Fruit fly (Drosophila melanogaster): Measurements from ENCODE around the gene CG10560.

Gene CG10560

dm6 chr3R:25320051-25320705 lies at the start of gene CG10560:
Gene CG10560, minus strand, starts transcription at chr3R:25320101.
- peak; percentile 74 for TF ChIP-seq kay (GFP tag; ENCODE audit: borderline replicate concordance)
- peak; percentile 19 to 51 for TF ChIP-seq cnc (optimal IDR thresholded peaks at IDR 0.05)
- TF ChIP-seq Hr96 (GFP tag; optimal IDR thresholded peaks at IDR 0.05): no peak
- TF ChIP-seq cic (GFP tag; optimal IDR thresholded peaks at IDR 0.05): peak; percentile 27
- no peak for TF ChIP-seq CG5204 (GFP tag; optimal IDR thresholded peaks at IDR 0.05)
- no peak for TF ChIP-seq tj (GFP tag; optimal IDR thresholded peaks at IDR 0.05)
- no peak for TF ChIP-seq CG33017 (tag; optimal IDR thresholded peaks at IDR 0.05)

- TF ChIP-seq cnc (optimal IDR thresholded peaks at IDR 0.05): no peak
- TF ChIP-seq CG33017 (tag; optimal IDR thresholded peaks at IDR 0.05): no peak
- no peak for TF ChIP-seq Hr96 (GFP tag; optimal IDR thresholded peaks at IDR 0.05)
- no peak for TF ChIP-seq CG1620 (GFP tag; optimal IDR thresholded peaks at IDR 0.05)
- TF ChIP-seq Clk (GFP tag; optimal IDR thresholded peaks at IDR 0.05): no peak
- TF ChIP-seq ovo (GFP tag; optimal IDR thresholded peaks at IDR 0.05): no peak
- no peak for TF ChIP-seq CG12768 (GFP tag; optimal IDR thresholded peaks at IDR 0.05)
- TF ChIP-seq cic (GFP tag; optimal IDR thresholded peaks at IDR 0.05): no peak
These were observed 38.1 kb upstream of the CG10560 start, which contains the start of gene ND-49L for dm6 chr3R:25357985-25358384. Gene ND-49L, plus strand, starts transcription at chr3R:25358285.

- TF ChIP-seq Mnt (GFP tag; optimal IDR thresholded peaks at IDR 0.05) (no peak), pad (GFP tag; optimal IDR thresholded peaks at IDR 0.05) (no peak), cic (GFP tag; optimal IDR thresholded peaks at IDR 0.05) (no peak), CG7045 (GFP tag; optimal IDR thresholded peaks at IDR 0.05) (no peak), Clk (GFP tag; optimal IDR thresholded peaks at IDR 0.05) (no peak), toe (GFP tag; optimal IDR thresholded peaks at IDR 0.05) (no peak), tj (GFP tag; optimal IDR thresholded peaks at IDR 0.05) (peak; percentile 43)
These were observed 27.0 kb upstream of the CG10560 start, which contains the start of gene tobi for dm6 chr3R:25346899-25347298. Gene tobi, minus strand, starts transcription at chr3R:25346921.

dm6 chr3R:25339952-25340351 lies 20.1 kb upstream of the CG10560 start, which contains the start of gene rha:
Gene rha, plus strand, starts transcription at chr3R:25340252.
- TF ChIP-seq kay (GFP tag; ENCODE audit: borderline replicate concordance) (no peak), CG1620 (GFP tag; optimal IDR thresholded peaks at IDR 0.05) (no peak), CG12768 (GFP tag; optimal IDR thresholded peaks at IDR 0.05) (no peak), bab1 (GFP tag; optimal IDR thresholded peaks at IDR 0.05) (no peak), toe (GFP tag; optimal IDR thresholded peaks at IDR 0.05) (no peak), cic (GFP tag; optimal IDR thresholded peaks at IDR 0.05) (no peak), CG7101 (tag; optimal IDR thresholded peaks at IDR 0.05) (no peak), CG14711 (tag; optimal IDR thresholded peaks at IDR 0.05) (no peak), Crg-1 (GFP tag; optimal IDR thresholded peaks at IDR 0.05) (no peak), pad (GFP tag; optimal IDR thresholded peaks at IDR 0.05) (no peak), CG7045 (GFP tag; optimal IDR thresholded peaks at IDR 0.05) (no peak), ovo (GFP tag; optimal IDR thresholded peaks at IDR 0.05) (no peak), CG33017 (tag; optimal IDR thresholded peaks at IDR 0.05) (no peak), CG5204 (GFP tag; optimal IDR thresholded peaks at IDR 0.05) (no peak), Hr96 (GFP tag; optimal IDR thresholded peaks at IDR 0.05) (no peak), Mnt (GFP tag; optimal IDR thresholded peaks at IDR 0.05) (no peak), CG11617 (GFP tag; optimal IDR thresholded peaks at IDR 0.05) (no peak)

dm6 chr3R:25335065-25335464 lies 15.2 kb upstream of the CG10560 start, which contains the start of the genes CG10669 and CG11902:
Gene CG10669, minus strand, starts transcription at chr3R:25335243.
Gene CG11902, plus strand, starts transcription at chr3R:25335257.
- peak; percentile 12 for TF ChIP-seq Mnt (GFP tag; optimal IDR thresholded peaks at IDR 0.05)
- peak; percentile 67 for TF ChIP-seq bab1 (GFP tag; optimal IDR thresholded peaks at IDR 0.05)
- no peak for TF ChIP-seq Clk (GFP tag; optimal IDR thresholded peaks at IDR 0.05)

- TF ChIP-seq Clk (GFP tag; optimal IDR thresholded peaks at IDR 0.05) (no peak), cic (GFP tag; optimal IDR thresholded peaks at IDR 0.05) (peak; percentile 5)
These were observed 11.2 kb upstream of the CG10560 start, which contains the start of gene CHKov2 for dm6 chr3R:25331103-25331502. Gene CHKov2, minus strand, starts transcription at chr3R:25331203.

- TF ChIP-seq CG12768 (GFP tag; optimal IDR thresholded peaks at IDR 0.05) (peak; percentile 21), cnc (optimal IDR thresholded peaks at IDR 0.05) (no peak), bab1 (GFP tag; optimal IDR thresholded peaks at IDR 0.05) (no peak), ovo (GFP tag; optimal IDR thresholded peaks at IDR 0.05) (no peak), CG7101 (tag; optimal IDR thresholded peaks at IDR 0.05) (no peak), toe (GFP tag; optimal IDR thresholded peaks at IDR 0.05) (no peak), CG5204 (GFP tag; optimal IDR thresholded peaks at IDR 0.05) (no peak), CG1620 (GFP tag; optimal IDR thresholded peaks at IDR 0.05) (no peak), CG11617 (GFP tag; optimal IDR thresholded peaks at IDR 0.05) (peak; percentile 13), CG14711 (tag; optimal IDR thresholded peaks at IDR 0.05) (no peak), kay (GFP tag; ENCODE audit: borderline replicate concordance) (no peak), cic (GFP tag; optimal IDR thresholded peaks at IDR 0.05) (peak; percentile 1), Clk (GFP tag; optimal IDR thresholded peaks at IDR 0.05) (no peak), tj (GFP tag; optimal IDR thresholded peaks at IDR 0.05) (no peak), pad (GFP tag; optimal IDR thresholded peaks at IDR 0.05) (no peak), Crg-1 (GFP tag; optimal IDR thresholded peaks at IDR 0.05) (no peak), CG33017 (tag; optimal IDR thresholded peaks at IDR 0.05) (peak; percentile 43), CG7045 (GFP tag; optimal IDR thresholded peaks at IDR 0.05) (no peak), Mnt (GFP tag; optimal IDR thresholded peaks at IDR 0.05) (no peak), Hr96 (GFP tag; optimal IDR thresholded peaks at IDR 0.05) (no peak)
These were observed 9.2 kb upstream of the CG10560 start, which contains the start of gene CHKov1 for dm6 chr3R:25329079-25329478. Gene CHKov1, minus strand, starts transcription at chr3R:25329316.

Data from whole organism, adult.